Worm (Caenorhabditis elegans): ENCODE measurements around the gene F26F12.5.
A peak's percentile ranks its signal among the peaks of the same experiment; 100 is the strongest.

Gene F26F12.5

ce11 chrV:5899940-5900339 is 35.0 kb upstream of the F26F12.5 start, which contains the start of gene srd-16:
Gene srd-16 (minus strand): TSS chrV:5900040.
- TF ChIP-seq aha-1 (tag) (no peak), Y105C5A.15 (GFP tag; IDR thresholded peaks at IDR 0.05) (no peak), madf-5 (GFP tag; IDR thresholded peaks at IDR 0.05) (no peak), nhr-48 (tag; optimal IDR thresholded peaks at IDR 0.05) (no peak), egl-43 (GFP tag; IDR thresholded peaks at IDR 0.05) (no peak), gei-8 (GFP tag; optimal IDR thresholded peaks at IDR 0.05) (no peak), ceh-28 (tag; optimal IDR thresholded peaks at IDR 0.05) (no peak), daf-8 (GFP tag; IDR thresholded peaks at IDR 0.05) (no peak), unc-39 (tag; optimal IDR thresholded peaks at IDR 0.05) (no peak), F37D6.2 (tag; optimal IDR thresholded peaks at IDR 0.05) (no peak), Y48G9A.11 (GFP tag; IDR thresholded peaks at IDR 0.05) (no peak), lin-15B (tag; optimal IDR thresholded peaks at IDR 0.05) (no peak), nhr-25 (tag; optimal IDR thresholded peaks at IDR 0.05; ENCODE audit: borderline replicate concordance, insufficient read depth) (no peak), nhr-77 (tag; optimal IDR thresholded peaks at IDR 0.05) (no peak), lin-29 (GFP tag; IDR thresholded peaks at IDR 0.05) (no peak), F26F4.8 (GFP tag; conservative IDR thresholded peaks at IDR 0.05) (no peak)

ce11 chrV:5895021-5895420 is 30.0 kb upstream of the F26F12.5 start, which contains the start of gene grd-9:
Gene grd-9 (plus strand): TSS chrV:5895321.
- TF ChIP-seq unc-130 (GFP tag; optimal IDR thresholded peaks at IDR 0.05) (no peak), daf-12 (tag; optimal IDR thresholded peaks at IDR 0.05) (no peak), nhr-10 (tag; optimal IDR thresholded peaks at IDR 0.05) (no peak), tag-97 (GFP tag; IDR thresholded peaks at IDR 0.05) (no peak), zag-1 (tag; optimal IDR thresholded peaks at IDR 0.05) (no peak), mes-2 (tag; optimal IDR thresholded peaks at IDR 0.05; ENCODE audit: poor library complexity, severe bottlenecking) (no peak), Y75B8A.6 (GFP tag; IDR thresholded peaks at IDR 0.05) (no peak), nhr-237 (tag; optimal IDR thresholded peaks at IDR 0.05) (no peak), dmd-9 (GFP tag; IDR thresholded peaks at IDR 0.05) (no peak), gei-8 (GFP tag; optimal IDR thresholded peaks at IDR 0.05) (no peak), lin-1 (GFP tag; IDR thresholded peaks at IDR 0.05) (no peak), nhr-42 (GFP tag; IDR thresholded peaks at IDR 0.05) (no peak), Y105C5A.15 (GFP tag; IDR thresholded peaks at IDR 0.05) (no peak), nhr-102 (tag; optimal IDR thresholded peaks at IDR 0.05) (no peak), ceh-32 (tag; optimal IDR thresholded peaks at IDR 0.05; ENCODE audit: poor library complexity) (no peak), lir-3 (tag; optimal IDR thresholded peaks at IDR 0.05) (no peak), ama-1 (optimal IDR thresholded peaks at IDR 0.05) (no peak), tra-1 (GFP tag; IDR thresholded peaks at IDR 0.05) (no peak)

ce11 chrV:5893015-5893414 is 28.0 kb upstream of the F26F12.5 start, which contains the start of gene C04E6.7:
Gene C04E6.7 (plus strand): TSS chrV:5893315.
- TF ChIP-seq ceh-32 (tag; optimal IDR thresholded peaks at IDR 0.05; ENCODE audit: poor library complexity): no peak
- no peak for TF ChIP-seq unc-130 (GFP tag; optimal IDR thresholded peaks at IDR 0.05)
- no peak for TF ChIP-seq tag-97 (GFP tag; IDR thresholded peaks at IDR 0.05)

- TF ChIP-seq unc-62 (GFP tag; optimal IDR thresholded peaks at IDR 0.05 in 1 of 2) (peak in 1 of 2 experiments; percentile 17), unc-62 (tag; optimal IDR thresholded peaks at IDR 0.05) (no peak), aha-1 (tag) (peak; percentile 90), ctbp-1 (GFP tag; IDR thresholded peaks at IDR 0.05) (no peak), spr-3 (GFP tag; optimal IDR thresholded peaks at IDR 0.05) (no peak)
Observed at ce11 chrV:5891204-5891603, 26.2 kb upstream of the F26F12.5 start.
